Worm (Caenorhabditis elegans) whole organism, mixed stage, embryonic: ENCODE results near the gene sru-30.

ENCODE experiments used
- cnd-1 ChIP-seq: fragments of 200-800 bp; sonication (Bioruptor generic); optimal IDR thresholded peaks from 2 replicates; lab custom pipeline; 2018; ENCODE audit warnings: mild to moderate bottlenecking, missing genetic modification characterization, missing compliant biosample characterization
- elt-3 ChIP-seq: fragments of 150-350 bp; optimal IDR thresholded peaks from 2 replicates; lab custom pipeline; 2014; ENCODE audit warnings: missing biosample characterization, missing genetic modification characterization
- flh-1 ChIP-seq: fragments of 200-800 bp; sonication (Bioruptor generic); optimal IDR thresholded peaks from 2 replicates; lab custom pipeline; 2018; ENCODE audit warnings: mild to moderate bottlenecking, missing genetic modification characterization, moderate library complexity, missing compliant biosample characterization
- mab-5 ChIP-seq: fragments of 150-350 bp; optimal IDR thresholded peaks from 2 replicates; lab custom pipeline; 2014; ENCODE audit warnings: missing biosample characterization, missing genetic modification characterization
- nhr-237 ChIP-seq: fragments of 150-350 bp; optimal IDR thresholded peaks from 2 replicates; lab custom pipeline; 2014; ENCODE audit warnings: missing biosample characterization, missing genetic modification characterization
- nhr-28 ChIP-seq: fragments of 150-350 bp; optimal IDR thresholded peaks from 2 replicates; lab custom pipeline; 2014; ENCODE audit warnings: missing biosample characterization, missing genetic modification characterization
- nhr-76 ChIP-seq: sonication (generic microtip); optimal IDR thresholded peaks from 2 replicates; lab custom pipeline; 2017; ENCODE audit warnings: missing biosample characterization, missing genetic modification characterization
- unc-39 ChIP-seq: fragments of 150-350 bp; optimal IDR thresholded peaks from 2 replicates; lab custom pipeline; 2014; ENCODE audit warnings: missing biosample characterization, missing genetic modification characterization

ce11 chrV:9848576-9848975 lies 34.9 kb downstream of the sru-30 start:
- TF ChIP-seq unc-39 (no peak), nhr-237 (tag; lab: Kevin White, UChicago) (no peak), elt-3 (no peak), flh-1 (GFP tag; lab: Kevin White, UChicago) (no peak), nhr-76 (tag; lab: Kevin White, UChicago) (no peak), mab-5 (no peak), cnd-1 (tag; lab: Kevin White, UChicago) (no peak), nhr-28 (tag; lab: Kevin White, UChicago) (no peak)
